Worm (Caenorhabditis elegans) whole organism, L1 larva: ENCODE results near the gene R10E8.6.

Experiments used
- C04F5.9 ChIP-seq: sonication (generic microtip); optimal IDR thresholded peaks from 2 replicates; lab custom pipeline; 2016; ENCODE audit warnings: missing genetic modification characterization, missing compliant biosample characterization
- C16A3.4 ChIP-seq: fragments of 150-350 bp; optimal IDR thresholded peaks from 2 replicates; lab custom pipeline; 2014; ENCODE audit warnings: missing biosample characterization, missing genetic modification characterization
- C34B4.2 ChIP-seq: sonication (generic microtip); optimal IDR thresholded peaks from 2 replicates; lab custom pipeline; 2017; ENCODE audit warnings: mild to moderate bottlenecking, missing genetic modification characterization, missing compliant biosample characterization
- F16B12.6 ChIP-seq: fragments of 150-350 bp; optimal IDR thresholded peaks from 2 replicates; lab custom pipeline; 2014; ENCODE audit warnings: missing biosample characterization, missing genetic modification characterization
- Y116A8C.19 ChIP-seq: sonication (generic microtip); optimal IDR thresholded peaks from 2 replicates; lab custom pipeline; 2016; ENCODE audit warnings: missing compliant biosample characterization, missing genetic modification characterization, borderline replicate concordance
- aha-1 ChIP-seq: fragments of 150-350 bp; optimal IDR thresholded peaks from 2 replicates; lab custom pipeline; 2014; ENCODE audit warnings: missing biosample characterization, missing genetic modification characterization
- aly-2 ChIP-seq: fragments of 150-350 bp; optimal IDR thresholded peaks from 2 replicates; lab custom pipeline; 2014; ENCODE audit warnings: missing biosample characterization, missing genetic modification characterization
- ceh-63 ChIP-seq: fragments of 200-800 bp; sonication (Bioruptor generic); optimal IDR thresholded peaks from 2 replicates; lab custom pipeline; 2018; ENCODE audit warnings: mild to moderate bottlenecking, missing genetic modification characterization, missing compliant biosample characterization
- ceh-8 ChIP-seq: fragments of 200-800 bp; sonication (Bioruptor generic); optimal IDR thresholded peaks from 2 replicates; lab custom pipeline; 2018; ENCODE audit warnings: mild to moderate bottlenecking, missing genetic modification characterization, moderate library complexity, missing compliant biosample characterization
- ceh-90 ChIP-seq: sonication (generic microtip); optimal IDR thresholded peaks from 2 replicates; lab custom pipeline; 2016; ENCODE audit warnings: missing genetic modification characterization, missing compliant biosample characterization
- efl-1 ChIP-seq, 4 experiments: fragments of 150-350 bp; optimal IDR thresholded peaks in 3 of 4; peaks in 1 of 4; 1 replicate in 1 of 4; 2 replicates in 3 of 4; lab custom pipeline; 2014; ENCODE audit warnings: missing biosample characterization in 2 of 4, missing genetic modification characterization in 2 of 4, missing genetic modification reagents in 2 of 4
- efl-3 ChIP-seq: fragments of 200-800 bp; sonication (Bioruptor generic); optimal IDR thresholded peaks from 2 replicates; lab custom pipeline; 2018; ENCODE audit warnings: mild to moderate bottlenecking, missing genetic modification characterization, missing compliant biosample characterization
- egl-27 ChIP-seq, 2 experiments: fragments of 150-350 bp in 1 of 2; sonication (generic microtip); optimal IDR thresholded peaks; 3 replicates each; lab custom pipeline; 2017 to 2018; ENCODE audit warnings: missing biosample characterization in 2 of 2, missing genetic modification characterization in 2 of 2, missing genetic modification reagents in 2 of 2
- ets-5 ChIP-seq: fragments of 200-800 bp; sonication (Bioruptor generic); IDR thresholded peaks from 2 replicates; pipeline ENCODE4 v1.3.6; 2022; ENCODE audit warnings: missing genetic modification characterization, missing compliant biosample characterization
- fkh-10 ChIP-seq: sonication (generic microtip); optimal IDR thresholded peaks from 2 replicates; lab custom pipeline; 2017; ENCODE audit warnings: missing biosample characterization, missing genetic modification reagents, missing genetic modification characterization
- fkh-4 ChIP-seq: sonication (generic microtip); optimal IDR thresholded peaks from 2 replicates; lab custom pipeline; 2016; ENCODE audit warnings: missing compliant biosample characterization, missing genetic modification characterization, borderline replicate concordance
- fos-1 ChIP-seq: fragments of 150-350 bp; optimal IDR thresholded peaks from 2 replicates; lab custom pipeline; 2014; ENCODE audit warnings: missing biosample characterization, missing genetic modification characterization
- grh-1 ChIP-seq: fragments of 200-800 bp; sonication (Bioruptor generic); IDR thresholded peaks from 2 replicates; pipeline ENCODE4 v1.3.6; 2022; ENCODE audit warnings: missing genetic modification reagents, missing genetic modification characterization, missing compliant biosample characterization
- hlh-4 ChIP-seq: sonication (generic microtip); optimal IDR thresholded peaks from 2 replicates; lab custom pipeline; 2016; ENCODE audit warnings: mild to moderate bottlenecking, missing genetic modification characterization, missing compliant biosample characterization
- hpl-2 ChIP-seq: fragments of 150-350 bp; optimal IDR thresholded peaks from 2 replicates; lab custom pipeline; 2014; ENCODE audit warnings: missing biosample characterization, missing genetic modification reagents, missing genetic modification characterization
- isw-1 ChIP-seq: fragments of 200-800 bp; sonication (Bioruptor generic); IDR thresholded peaks from 2 replicates; pipeline ENCODE4 v1.3.6; 2022; ENCODE audit warnings: missing genetic modification characterization, missing compliant biosample characterization
- jun-1 ChIP-seq: fragments of 150-350 bp; optimal IDR thresholded peaks from 2 replicates; lab custom pipeline; 2014; ENCODE audit warnings: missing biosample characterization, missing genetic modification reagents, missing genetic modification characterization
- lin-13 ChIP-seq: fragments of 150-350 bp; optimal IDR thresholded peaks from 2 replicates; lab custom pipeline; 2014; ENCODE audit warnings: missing biosample characterization, missing genetic modification reagents, missing genetic modification characterization
- lin-35 ChIP-seq, 2 experiments: fragments of 150-350 bp; optimal IDR thresholded peaks; 2 replicates each; lab custom pipeline; 2014; ENCODE audit warnings: missing biosample characterization in 2 of 2, missing genetic modification characterization in 2 of 2, missing genetic modification reagents in 2 of 2
- lin-39 ChIP-seq: fragments of 150-350 bp; optimal IDR thresholded peaks from 2 replicates; lab custom pipeline; 2014; ENCODE audit warnings: missing biosample characterization, missing genetic modification reagents, missing genetic modification characterization
- lsy-2 ChIP-seq, 2 experiments: fragments of 150-350 bp; optimal IDR thresholded peaks; 2 replicates each; lab custom pipeline; 2014; ENCODE audit warnings: missing biosample characterization in 2 of 2, missing genetic modification characterization in 2 of 2
- mab-9 ChIP-seq: fragments of 200-800 bp; sonication (Bioruptor generic); IDR thresholded peaks from 2 replicates; pipeline ENCODE4 v1.3.6; 2022; ENCODE audit warnings: missing genetic modification reagents, missing genetic modification characterization, missing compliant biosample characterization
- mef-2 ChIP-seq: fragments of 150-350 bp; optimal IDR thresholded peaks from 2 replicates; lab custom pipeline; 2014; ENCODE audit warnings: missing biosample characterization, missing genetic modification characterization
- nhr-11 ChIP-seq: fragments of 150-350 bp; optimal IDR thresholded peaks from 2 replicates; lab custom pipeline; 2014; ENCODE audit warnings: missing biosample characterization, missing genetic modification characterization
- nhr-19 ChIP-seq: fragments of 200-800 bp; sonication (Bioruptor generic); conservative IDR thresholded peaks from 2 replicates; pipeline ENCODE4 v1.3.6; 2022; ENCODE audit warnings: missing genetic modification characterization, missing compliant biosample characterization
- nhr-20 ChIP-seq: sonication (generic microtip); optimal IDR thresholded peaks from 2 replicates; lab custom pipeline; 2016; ENCODE audit warnings: mild to moderate bottlenecking, missing genetic modification characterization, missing compliant biosample characterization
- nhr-28 ChIP-seq: fragments of 150-350 bp; optimal IDR thresholded peaks from 2 replicates; lab custom pipeline; 2014; ENCODE audit warnings: missing biosample characterization, missing genetic modification characterization
- nhr-84 ChIP-seq: sonication (generic microtip); optimal IDR thresholded peaks from 2 replicates; lab custom pipeline; 2017; ENCODE audit warnings: missing biosample characterization, missing genetic modification characterization
- nhr-85 ChIP-seq: sonication (generic microtip); peaks from one replicate; lab custom pipeline; 2016; ENCODE audit warnings: missing genetic modification characterization, inconsistent platforms, missing compliant biosample characterization
- pax-3 ChIP-seq: fragments of 200-800 bp; sonication (Bioruptor generic); optimal IDR thresholded peaks from 2 replicates; lab custom pipeline; 2018; ENCODE audit warnings: mild to moderate bottlenecking, missing genetic modification characterization, moderate library complexity, missing compliant biosample characterization
- pqm-1 ChIP-seq: sonication (generic microtip); optimal IDR thresholded peaks from 3 replicates; lab custom pipeline; 2017; ENCODE audit warnings: missing biosample characterization, missing genetic modification characterization
- skn-1 ChIP-seq: fragments of 150-350 bp; optimal IDR thresholded peaks from 2 replicates; lab custom pipeline; 2014; ENCODE audit warnings: missing biosample characterization, missing genetic modification characterization
- sup-37 ChIP-seq: fragments of 200-800 bp; sonication (Bioruptor generic); optimal IDR thresholded peaks from 2 replicates; lab custom pipeline; 2018; ENCODE audit warnings: mild to moderate bottlenecking, missing genetic modification characterization, missing compliant biosample characterization
- swsn-7 ChIP-seq: sonication (generic microtip); optimal IDR thresholded peaks from 2 replicates; lab custom pipeline; 2016; ENCODE audit warnings: missing genetic modification characterization, missing compliant biosample characterization
- tbx-2 ChIP-seq: sonication (generic microtip); optimal IDR thresholded peaks from 2 replicates; lab custom pipeline; 2016; ENCODE audit warnings: missing genetic modification characterization, missing compliant biosample characterization
- unc-130 ChIP-seq: fragments of 150-350 bp; optimal IDR thresholded peaks from 2 replicates; lab custom pipeline; 2017; ENCODE audit warnings: missing biosample characterization, missing genetic modification characterization, inconsistent platforms
- unc-98 ChIP-seq: fragments of 200-800 bp; sonication (Bioruptor generic); IDR thresholded peaks from 2 replicates; pipeline ENCODE4 v1.3.6; 2022; ENCODE audit warnings: missing genetic modification characterization, missing compliant biosample characterization
- xbp-1 ChIP-seq: sonication (generic microtip); optimal IDR thresholded peaks from 2 replicates; lab custom pipeline; 2016; ENCODE audit warnings: missing genetic modification characterization, missing compliant biosample characterization
- zip-4 ChIP-seq: fragments of 200-800 bp; sonication (Bioruptor generic); optimal IDR thresholded peaks from 2 replicates; lab custom pipeline; 2018; ENCODE audit warnings: mild to moderate bottlenecking, missing genetic modification characterization, moderate library complexity, missing compliant biosample characterization
- ztf-4 ChIP-seq: fragments of 150-350 bp; optimal IDR thresholded peaks from 2 replicates; lab custom pipeline; 2014; ENCODE audit warnings: missing biosample characterization, missing genetic modification characterization

Gene R10E8.6

DNA sequence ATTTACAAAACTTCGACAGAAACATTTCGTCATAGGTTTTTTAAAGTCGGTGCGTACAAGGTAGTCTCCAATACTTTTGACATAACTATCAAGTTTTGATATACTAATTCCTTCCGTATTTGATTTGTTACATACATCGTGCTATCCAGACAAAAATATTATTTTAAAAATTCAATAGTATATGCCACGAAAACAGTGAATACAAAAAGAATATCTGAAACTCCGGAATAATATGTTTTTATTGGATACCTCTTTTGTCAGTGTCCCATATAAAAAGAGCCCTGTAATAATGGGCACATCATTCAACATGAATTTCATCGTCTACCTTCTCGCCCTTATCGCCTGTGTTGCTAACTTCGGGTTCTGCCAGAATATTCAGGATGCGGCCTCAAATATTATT is 26.1 kb upstream of the R10E8.6 start, which contains the start of gene Y51A2A.12:
TSS of gene Y51A2A.12 (plus strand) at position 301 of the 400 bp plus-strand sequence.
- no peak for TF ChIP-seq swsn-7 (tag; lab: Kevin White, UChicago)
- no peak for TF ChIP-seq fos-1
- no peak for TF ChIP-seq ets-5
- TF ChIP-seq ceh-90 (tag; lab: Kevin White, UChicago): no peak
- no peak for TF ChIP-seq ceh-8
- no peak for TF ChIP-seq mab-9 (GFP tag; lab: Robert Waterston, UW)
- TF ChIP-seq lin-13: no peak
- TF ChIP-seq unc-98: no peak
- TF ChIP-seq mef-2 (tag; lab: Kevin White, UChicago): no peak
- TF ChIP-seq grh-1: no peak
- TF ChIP-seq hlh-4 (tag; lab: Kevin White, UChicago): no peak
- no peak for TF ChIP-seq nhr-19 (GFP tag; lab: Robert Waterston, UW)
- no peak for TF ChIP-seq ceh-63
- no peak for TF ChIP-seq Y116A8C.19 (tag; lab: Kevin White, UChicago)
- TF ChIP-seq nhr-28 (tag; lab: Kevin White, UChicago): no peak
- TF ChIP-seq sup-37 (GFP tag; lab: Kevin White, UChicago): no peak
- no peak for TF ChIP-seq efl-3 (GFP tag; lab: Kevin White, UChicago)
- TF ChIP-seq xbp-1 (tag; lab: Kevin White, UChicago): no peak

ce11 chrV:18290642-18291041 is 24.5 kb upstream of the R10E8.6 start, which contains the start of gene Y51A2A.4:
Gene Y51A2A.4 (plus strand): TSS chrV:18290942.
- TF ChIP-seq tbx-2 (tag; lab: Kevin White, UChicago) (no peak), hpl-2 (GFP tag; lab: Kevin White, UChicago) (no peak), efl-1 (optimal IDR thresholded peaks at IDR 0.05; lab: Kevin White, UChicago) (no peak), efl-1 (GFP tag; optimal IDR thresholded peaks at IDR 0.05 in 1 of 2; lab: Kevin White, UChicago) (peak in 1 of 2 experiments; percentile 38), pqm-1 (tag; lab: Kevin White, UChicago) (no peak), ceh-63 (no peak), fkh-10 (GFP tag; lab: Kevin White, UChicago) (no peak)

ce11 chrV:18282597-18282996 is 16.4 kb upstream of the R10E8.6 start, which contains the start of gene clec-247:
Gene clec-247 (plus strand): TSS chrV:18282897.
- TF ChIP-seq nhr-85 (tag; lab: Kevin White, UChicago): no peak
- no peak for TF ChIP-seq F16B12.6
- no peak for TF ChIP-seq C04F5.9 (tag; lab: Kevin White, UChicago)
- no peak for TF ChIP-seq C16A3.4
- TF ChIP-seq skn-1 (tag; lab: Kevin White, UChicago): no peak
- no peak for TF ChIP-seq tbx-2 (tag; lab: Kevin White, UChicago)
- no peak for TF ChIP-seq lsy-2 (tag; optimal IDR thresholded peaks at IDR 0.05; lab: Kevin White, UChicago)

DNA sequence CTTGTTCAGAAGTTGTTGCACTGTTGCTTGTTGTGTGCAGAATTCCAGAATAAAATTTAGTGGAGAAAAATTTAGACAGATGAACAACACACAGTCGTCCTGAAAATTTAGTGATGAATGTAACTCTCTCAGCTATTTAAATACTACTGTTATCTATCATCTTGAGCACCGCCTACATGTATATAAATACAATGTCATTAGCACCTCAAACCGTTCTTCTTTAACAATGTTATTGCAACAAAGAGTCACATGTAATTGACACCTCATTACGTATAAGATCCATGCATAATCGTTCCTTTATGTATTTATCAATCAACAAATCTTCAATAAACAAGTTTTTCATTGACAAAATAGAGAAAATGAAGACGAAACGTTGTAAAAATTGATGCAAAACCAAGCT is 14.6 kb upstream of the R10E8.6 start, which contains the start of gene Y51A2A.16:
TSS of gene Y51A2A.16 (minus strand) at position 101 of the 400 bp plus-strand sequence.
- TF ChIP-seq lin-35 (GFP tag; optimal IDR thresholded peaks at IDR 0.05; lab: Kevin White, UChicago): no peak
- TF ChIP-seq aha-1 (tag; lab: Kevin White, UChicago): no peak
- TF ChIP-seq unc-130 (tag; lab: Kevin White, UChicago): no peak
- TF ChIP-seq lin-39 (tag; lab: Kevin White, UChicago): no peak
- TF ChIP-seq isw-1: no peak
- no peak for TF ChIP-seq hlh-4 (tag; lab: Kevin White, UChicago)
- TF ChIP-seq fkh-4: no peak
- TF ChIP-seq ceh-90 (tag; lab: Kevin White, UChicago): no peak
- no peak for TF ChIP-seq pax-3 (tag; lab: Kevin White, UChicago)
- TF ChIP-seq mef-2 (tag; lab: Kevin White, UChicago): no peak

DNA sequence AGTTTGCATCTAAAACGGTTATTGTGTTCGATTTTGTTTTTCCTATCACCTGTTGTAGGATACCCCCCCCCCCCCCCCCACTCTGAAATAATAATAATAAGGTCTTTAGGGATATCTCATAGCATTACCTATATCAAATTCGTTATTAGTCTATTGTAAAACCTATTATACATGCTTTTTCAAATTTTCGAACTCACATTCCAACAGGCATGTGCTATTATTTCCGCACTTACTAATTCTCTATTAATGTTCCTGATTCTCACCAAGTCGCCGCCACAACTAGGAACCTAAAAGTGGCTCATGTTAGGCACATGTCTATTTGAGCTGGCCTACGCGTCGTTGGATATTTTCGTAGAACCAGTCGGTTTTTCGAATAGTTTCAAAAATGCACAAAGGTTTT is 4.2 kb upstream of the R10E8.6 start, which contains the start of gene Y37H2C.4:
TSS of gene Y37H2C.4 (plus strand) at position 301 of the 400 bp plus-strand sequence.
- no peak for TF ChIP-seq unc-130 (tag; lab: Kevin White, UChicago)
- no peak for TF ChIP-seq jun-1 (tag; lab: Kevin White, UChicago)
- no peak for TF ChIP-seq nhr-84
- TF ChIP-seq skn-1 (tag; lab: Kevin White, UChicago): no peak
- TF ChIP-seq nhr-19 (GFP tag; lab: Robert Waterston, UW): no peak
- TF ChIP-seq efl-3 (GFP tag; lab: Kevin White, UChicago): no peak
- no peak for TF ChIP-seq C34B4.2 (tag; lab: Kevin White, UChicago)
- TF ChIP-seq fkh-4: no peak
- no peak for TF ChIP-seq Y116A8C.19 (tag; lab: Kevin White, UChicago)
- no peak for TF ChIP-seq ztf-4
- TF ChIP-seq aly-2 (tag; lab: Kevin White, UChicago): no peak
- no peak for TF ChIP-seq swsn-7 (tag; lab: Kevin White, UChicago)
- no peak for TF ChIP-seq nhr-11
- no peak for TF ChIP-seq fos-1
- no peak for TF ChIP-seq egl-27 (tag; optimal IDR thresholded peaks at IDR 0.05; lab: Kevin White, UChicago)
- TF ChIP-seq zip-4 (GFP tag; lab: Kevin White, UChicago): no peak
- TF ChIP-seq hlh-4 (tag; lab: Kevin White, UChicago): no peak
- no peak for TF ChIP-seq nhr-20
